Fruit fly (Drosophila melanogaster): Measurements from ENCODE around the gene CG46281.

Gene CG46281

DNA sequence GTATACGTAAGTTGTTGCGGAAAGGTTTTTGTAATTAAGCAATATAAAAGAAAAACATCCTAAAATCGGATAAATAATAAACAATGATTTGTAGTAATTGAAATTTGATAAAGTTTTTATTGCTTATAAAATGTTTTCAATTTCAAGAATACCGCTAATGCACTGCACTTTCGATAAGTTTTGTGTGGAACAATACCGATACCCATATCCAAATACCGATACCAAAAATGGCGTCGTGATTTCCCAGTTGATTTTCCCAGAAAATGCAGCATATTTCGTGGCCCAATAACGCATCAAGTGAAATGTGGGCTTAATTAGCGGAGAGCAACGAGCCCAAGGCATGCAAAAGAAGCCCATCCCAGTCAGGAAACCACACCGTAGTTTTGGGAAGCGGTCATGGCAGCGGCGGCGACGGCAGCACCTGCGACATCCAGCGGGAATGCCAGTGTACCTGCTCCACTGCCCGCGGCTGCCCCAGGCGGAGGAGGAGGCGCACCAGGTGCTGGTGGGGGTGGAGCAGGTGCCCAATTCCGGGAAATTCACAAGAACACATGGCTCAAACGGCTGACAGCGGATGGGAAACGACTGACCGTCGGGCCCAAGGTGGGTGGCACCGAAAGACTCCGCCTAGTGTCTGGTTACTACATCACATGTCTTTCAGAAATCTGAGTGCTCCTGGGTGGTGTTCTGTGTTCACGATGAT lies 44.1 kb downstream of the CG46281 start, which contains the start of gene CG31342 (continued):
- TF ChIP-seq zfh2 (GFP tag; optimal IDR thresholded peaks at IDR 0.05) (peak; percentile 1), Antp (GFP tag; optimal IDR thresholded peaks at IDR 0.05) (no peak), CG14710 (tag; optimal IDR thresholded peaks at IDR 0.05) (peak; percentile 70), CG2875 (GFP tag; optimal IDR thresholded peaks at IDR 0.05) (no peak), sima (GFP tag; optimal IDR thresholded peaks at IDR 0.05) (no peak), Ets97D (GFP tag; optimal IDR thresholded peaks at IDR 0.05) (peak; percentile 17), hb (GFP tag; IDR thresholded peaks at IDR 0.05; ENCODE audit: partially characterized antibody) (peak; percentile 55; the same call in 1 of the 3 replicates), schlank (tag; optimal IDR thresholded peaks at IDR 0.05) (no peak), Xbp1 (GFP tag; optimal IDR thresholded peaks at IDR 0.05) (peak; percentile 28), CG9437 (GFP tag; optimal IDR thresholded peaks at IDR 0.05) (no peak), CrebB (tag; optimal IDR thresholded peaks at IDR 0.05) (peak; percentile 14), dpn (GFP tag; optimal IDR thresholded peaks at IDR 0.05) (peak in 1 of 2 experiments; percentile 10), CG30020 (tag; optimal IDR thresholded peaks at IDR 0.05) (peak; percentile 93), az2 (GFP tag; optimal IDR thresholded peaks at IDR 0.05) (peak; percentile 42), CG13775 (GFP tag; optimal IDR thresholded peaks at IDR 0.05) (no peak), row (GFP tag; IDR thresholded peaks at IDR 0.05) (peak; percentile 77), ems (GFP tag; optimal IDR thresholded peaks at IDR 0.05) (no peak), tx (GFP tag; optimal IDR thresholded peaks at IDR 0.05) (no peak), otp (GFP tag; IDR thresholded peaks at IDR 0.05) (peak; percentile 29; the same call in 1 of the 3 replicates), esg (GFP tag; conservative IDR thresholded peaks at IDR 0.05) (no peak), ewg (GFP tag; optimal IDR thresholded peaks at IDR 0.05) (no peak), bowl (GFP tag; IDR thresholded peaks at IDR 0.05) (no peak), jigr1 (GFP tag; IDR thresholded peaks at IDR 0.05) (no peak), sna (GFP tag; IDR thresholded peaks at IDR 0.05; ENCODE audit: partially characterized antibody) (peak; percentile 61; the same call in 1 of the 2 replicates), CG17912 (GFP tag; optimal IDR thresholded peaks at IDR 0.05) (no peak), run (tag; optimal IDR thresholded peaks at IDR 0.05) (no peak), eve (GFP tag; optimal IDR thresholded peaks at IDR 0.05) (no peak), PHDP (tag; optimal IDR thresholded peaks at IDR 0.05) (peak; percentile 68), CG15514 (GFP tag; optimal IDR thresholded peaks at IDR 0.05) (peak; percentile 52), CG10274 (GFP tag; optimal IDR thresholded peaks at IDR 0.05) (no peak), sc (optimal IDR thresholded peaks at IDR 0.05) (no peak), sc (GFP tag; optimal IDR thresholded peaks at IDR 0.05) (no peak)

dm6 chr3R:12982982-12983633 lies 47.0 kb downstream of the CG46281 start:
- TF ChIP-seq CG14014 (GFP tag; IDR thresholded peaks at IDR 0.05) (0 out of 2 replicates have a peak, but pooled peaks have one; percentile 20), CG34422 (GFP tag; IDR thresholded peaks at IDR 0.05) (peak; percentile 27; the same call in 1 of the 3 replicates), bbx (GFP tag; IDR thresholded peaks at IDR 0.05; ENCODE audit: partially characterized antibody) (peak; percentile 42; the same call in 1 of the 2 replicates), lilli (GFP tag; optimal IDR thresholded peaks at IDR 0.05) (peak; percentile 10), ham (GFP tag; IDR thresholded peaks at IDR 0.05) (no peak), kni (GFP tag; optimal IDR thresholded peaks at IDR 0.05) (peak; percentile 4), CG13287 (GFP tag; IDR thresholded peaks at IDR 0.05; ENCODE audit: partially characterized antibody) (peak; percentile 5; the same call in 1 of the 2 replicates), CG2120 (GFP tag; optimal IDR thresholded peaks at IDR 0.05) (peak; percentile 37), sd (tag; optimal IDR thresholded peaks at IDR 0.05) (peak; percentile 51), Drgx (GFP tag; IDR thresholded peaks at IDR 0.05) (peak; percentile 28; the same call in 1 of the 2 replicates), CG8765 (GFP tag; IDR thresholded peaks at IDR 0.05) (no peak), CG5245 (GFP tag; optimal IDR thresholded peaks at IDR 0.05) (no peak), CG6654 (GFP tag; optimal IDR thresholded peaks at IDR 0.05) (no peak), CG6765 (GFP tag; optimal IDR thresholded peaks at IDR 0.05) (no peak), CG4617 (GFP tag; optimal IDR thresholded peaks at IDR 0.05; ENCODE audit: borderline replicate concordance) (no peak), Pdp1 (GFP tag; optimal IDR thresholded peaks at IDR 0.05) (peak in 1 of 2 experiments; percentile 85), CG10654 (GFP tag; optimal IDR thresholded peaks at IDR 0.05) (no peak), CG3281 (GFP tag; optimal IDR thresholded peaks at IDR 0.05) (peak; percentile 22)

Data from whole organism, embryonic.